Fruit fly (Drosophila melanogaster): ENCODE data around the gene CG11737.

Gene CG11737

dm6 chr3R:8517752-8518185 lies at the start of gene CG11737:
Gene CG11737, plus strand, starts transcription at chr3R:8517868.
- no peak for TF ChIP-seq noc (tag; optimal IDR thresholded peaks at IDR 0.05)

DNA sequence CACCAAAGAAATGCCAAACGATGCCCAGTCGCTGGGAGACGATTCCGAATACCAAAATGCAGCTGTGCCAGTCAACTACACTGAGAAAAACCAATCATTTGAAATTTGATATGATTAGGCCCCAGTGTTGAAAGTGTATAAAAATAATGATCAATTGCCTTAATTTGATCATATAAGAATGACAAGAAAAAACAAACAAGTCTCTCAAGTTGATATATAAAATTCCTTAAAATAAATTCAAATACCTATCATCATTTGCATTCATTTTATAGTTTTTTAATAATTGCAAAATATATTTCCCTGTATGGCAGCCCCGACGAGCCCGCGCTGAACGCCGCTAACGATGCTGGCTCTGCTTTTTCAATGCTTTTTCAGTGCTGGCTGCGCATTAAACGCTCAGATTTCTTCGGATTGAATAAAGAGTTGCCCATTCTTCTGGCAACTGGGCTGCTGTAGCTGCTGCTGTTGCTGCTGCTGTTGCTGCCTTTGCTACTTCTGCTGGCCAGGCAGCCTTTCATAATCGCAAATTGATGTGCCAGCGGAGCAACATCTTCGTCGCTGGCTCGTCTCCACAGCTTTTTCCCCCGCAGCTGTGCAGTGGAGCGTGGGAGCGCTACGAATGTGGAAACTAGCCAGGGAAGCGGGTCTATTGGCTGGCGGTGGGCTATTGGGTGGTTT lies 47.8 kb upstream of the CG11737 start:
- no peak for TF ChIP-seq noc (tag; optimal IDR thresholded peaks at IDR 0.05)

DNA sequence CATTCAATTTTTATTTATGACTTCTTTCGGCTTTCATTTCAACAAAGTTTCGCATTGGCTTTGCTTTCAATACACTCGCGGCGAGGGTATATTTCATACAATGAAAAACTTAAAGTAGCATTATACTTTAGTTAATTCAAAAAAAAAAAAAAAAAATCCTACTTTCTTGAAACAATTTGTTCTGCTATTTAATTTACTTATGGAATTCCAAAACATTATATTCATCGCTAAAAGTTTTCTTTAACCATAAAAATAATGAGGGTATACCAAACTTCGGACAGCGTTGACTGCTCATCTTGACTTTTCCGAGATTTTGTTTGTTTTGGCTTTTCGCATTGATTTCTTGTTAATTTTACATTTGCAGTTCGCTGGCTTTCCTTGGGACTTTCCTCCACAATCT lies 47.1 kb upstream of the CG11737 start:
- TF ChIP-seq noc (tag; optimal IDR thresholded peaks at IDR 0.05): no peak

- no peak for TF ChIP-seq noc (tag; optimal IDR thresholded peaks at IDR 0.05)
These were observed 40.2 kb upstream of the CG11737 start, which contains the start of gene CG45263 for dm6 chr3R:8477361-8478007. Gene CG45263, minus strand, starts transcription at chr3R:8477617.

DNA sequence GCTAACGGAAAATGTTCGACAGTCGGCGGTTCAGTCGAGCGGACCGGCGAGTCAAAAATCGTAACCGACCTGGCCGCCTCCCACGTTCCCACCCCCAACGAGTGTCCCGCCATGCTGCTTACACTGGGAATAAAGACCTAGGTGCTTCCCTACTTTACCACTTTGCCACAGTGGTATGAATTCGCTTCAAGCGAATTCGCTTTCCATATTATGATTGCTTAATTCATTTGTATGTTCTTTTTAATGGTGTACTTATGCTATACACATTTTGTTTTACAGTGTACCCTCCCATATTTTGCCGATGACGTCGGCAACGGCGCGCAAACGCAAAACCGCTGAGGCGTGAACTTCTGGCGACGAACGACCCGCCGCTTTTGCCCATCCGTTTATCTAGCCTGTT lies 34.8 kb upstream of the CG11737 start:
- TF ChIP-seq noc (tag; optimal IDR thresholded peaks at IDR 0.05): no peak

- TF ChIP-seq noc (tag; optimal IDR thresholded peaks at IDR 0.05): no peak
These were observed 33.1 kb upstream of the CG11737 start for dm6 chr3R:8484573-8484972.

- no peak for TF ChIP-seq noc (tag; optimal IDR thresholded peaks at IDR 0.05)
These were observed 6.4 kb upstream of the CG11737 start, which contains the start of gene Or85b for dm6 chr3R:8511258-8511657. Gene Or85b, minus strand, starts transcription at chr3R:8511358.

DNA sequence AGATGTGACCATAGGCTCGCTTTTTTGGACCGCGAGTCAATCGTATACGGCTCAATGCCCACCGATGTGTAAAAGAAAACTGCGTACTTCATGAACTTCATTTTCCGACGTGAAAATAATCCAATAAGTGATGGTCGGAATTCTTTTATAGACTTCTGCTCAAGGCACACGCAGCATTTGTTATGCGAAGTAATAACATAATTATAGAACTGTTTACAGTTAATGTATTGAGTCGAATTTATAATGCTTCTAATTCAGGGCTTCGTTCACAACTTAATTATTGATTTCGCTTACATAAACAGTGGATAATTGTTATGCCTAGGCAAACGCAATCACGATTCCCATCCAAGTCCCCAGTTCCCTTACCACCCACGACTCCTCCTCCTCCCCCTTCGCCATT lies 4.7 kb upstream of the CG11737 start, which contains the start of gene Or85c:
TSS of gene Or85c (minus strand) at position 101 of the 400 bp plus-strand sequence.
- TF ChIP-seq noc (tag; optimal IDR thresholded peaks at IDR 0.05): no peak

DNA sequence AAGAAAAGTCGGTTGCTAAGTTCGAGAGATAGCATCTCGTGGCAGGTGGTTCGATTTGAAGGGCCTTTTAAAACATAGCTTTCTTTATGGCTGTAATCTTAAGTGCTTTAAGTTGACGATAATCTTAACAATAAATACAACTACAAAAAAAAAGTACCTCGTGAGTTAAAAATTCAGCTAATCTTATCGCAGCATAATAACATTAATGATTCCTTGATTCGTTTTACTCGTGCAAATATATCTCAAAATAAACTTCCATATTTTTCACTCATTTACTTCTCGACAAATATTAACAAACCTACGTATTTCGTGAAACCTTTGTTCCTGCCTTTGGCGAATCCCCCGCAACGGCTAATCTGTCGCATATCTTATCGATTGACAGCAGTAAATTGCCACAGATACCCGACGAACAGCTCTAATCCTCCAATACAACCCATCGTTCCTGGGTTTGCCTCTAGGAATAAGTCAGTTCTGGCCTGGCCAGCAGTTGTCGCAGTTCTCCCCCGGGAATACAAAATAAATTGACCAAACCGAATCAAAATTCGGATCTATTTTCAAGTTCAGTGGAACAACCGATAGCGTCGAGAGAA lies 992 bp downstream of the CG11737 start:
- TF ChIP-seq noc (tag; optimal IDR thresholded peaks at IDR 0.05): no peak

DNA sequence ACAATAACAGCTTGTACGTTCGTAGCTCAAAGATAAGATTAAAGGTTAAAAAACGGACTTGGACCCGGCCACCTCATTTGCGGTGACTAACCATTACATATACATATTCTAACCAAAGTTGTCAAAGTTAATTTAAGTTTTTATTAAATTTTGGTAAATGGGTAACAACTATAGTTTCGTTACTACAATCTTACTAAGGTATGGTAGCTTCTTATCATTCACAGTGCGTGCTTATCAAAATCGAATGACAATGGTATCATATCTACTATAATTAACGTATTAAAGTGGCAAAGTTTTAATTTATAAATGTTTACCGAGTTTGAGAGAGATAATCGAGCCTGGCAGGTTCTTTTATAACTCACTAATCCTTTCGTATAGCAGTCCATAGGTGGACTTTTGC lies 1.5 kb downstream of the CG11737 start:
- no peak for TF ChIP-seq noc (tag; optimal IDR thresholded peaks at IDR 0.05)

DNA sequence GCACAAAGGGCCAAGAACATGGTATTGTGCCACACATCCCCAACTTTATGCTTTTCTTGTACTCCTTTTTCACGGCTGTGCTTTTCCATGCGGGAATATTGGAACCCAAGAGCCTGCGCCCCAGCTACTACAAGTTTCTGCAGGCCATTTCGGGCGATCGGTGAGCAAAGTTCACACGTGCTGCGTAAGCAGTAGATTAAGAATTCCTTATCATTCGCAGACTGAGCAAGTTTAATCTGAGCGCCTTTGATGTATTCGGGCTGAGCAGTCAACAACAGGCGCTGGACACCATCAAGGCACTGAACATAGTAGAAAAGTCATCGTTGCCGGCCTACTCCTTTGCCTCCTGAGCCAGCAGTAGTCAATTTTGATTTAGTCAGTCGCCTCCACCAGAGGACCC lies 3.1 kb downstream of the CG11737 start:
- TF ChIP-seq noc (tag; optimal IDR thresholded peaks at IDR 0.05): no peak

dm6 chr3R:8521499-8521898 lies 3.8 kb downstream of the CG11737 start, which contains the start of gene CG31454:
Gene CG31454, plus strand, starts transcription at chr3R:8521658.
- no peak for TF ChIP-seq noc (tag; optimal IDR thresholded peaks at IDR 0.05)

- no peak for TF ChIP-seq noc (tag; optimal IDR thresholded peaks at IDR 0.05)
These were observed 6.0 kb downstream of the CG11737 start, which contains the start of gene CG31259 for dm6 chr3R:8523668-8524067. Gene CG31259, plus strand, starts transcription at chr3R:8523944.

DNA sequence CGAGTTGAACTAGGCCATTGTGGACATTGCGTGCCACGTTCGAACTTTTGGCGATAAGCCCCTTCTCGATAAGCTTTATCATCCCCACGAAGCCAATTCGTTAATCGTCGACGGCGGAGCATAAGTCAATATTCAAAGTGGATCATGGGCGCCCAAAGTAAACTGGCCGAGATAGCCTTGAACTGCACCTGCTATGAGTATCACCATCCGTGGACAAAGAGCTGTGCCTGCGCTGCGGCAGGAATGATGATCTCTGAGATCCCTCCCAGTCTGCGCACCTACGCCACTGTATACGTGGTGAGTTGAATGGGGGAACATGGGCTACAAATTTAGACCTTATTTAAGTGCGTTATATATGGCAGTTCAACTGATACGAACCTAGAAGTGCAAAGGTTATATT lies 6.6 kb downstream of the CG11737 start:
- TF ChIP-seq noc (tag; optimal IDR thresholded peaks at IDR 0.05): no peak

dm6 chr3R:8528862-8529261 lies 11.2 kb downstream of the CG11737 start, which contains the start of gene CG11741:
Gene CG11741, minus strand, starts transcription at chr3R:8528877.
- no peak for TF ChIP-seq noc (tag; optimal IDR thresholded peaks at IDR 0.05)

- TF ChIP-seq noc (tag; optimal IDR thresholded peaks at IDR 0.05): no peak
These were observed 28.2 kb downstream of the CG11737 start for dm6 chr3R:8545915-8546314.

DNA sequence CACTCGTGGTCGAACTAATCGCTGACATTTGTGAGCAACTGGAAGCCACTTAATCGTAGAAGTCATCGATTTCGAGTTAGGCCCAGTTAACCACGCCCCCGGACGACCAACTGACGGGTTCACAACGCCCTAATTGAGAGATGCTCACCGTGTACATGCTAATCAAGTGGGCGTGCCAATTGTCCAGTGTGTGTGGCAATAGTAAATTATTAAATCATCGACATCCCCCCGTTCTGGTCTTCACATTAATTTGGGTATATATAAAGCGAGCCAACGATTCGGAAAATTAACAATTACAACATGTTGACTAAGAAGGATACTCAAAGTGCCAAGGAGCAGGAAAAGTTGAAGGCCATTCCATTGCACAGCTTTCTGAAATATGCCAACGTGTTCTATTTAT lies 34.6 kb downstream of the CG11737 start, which contains the start of gene Or85d:
TSS of gene Or85d (plus strand) at position 301 of the 400 bp plus-strand sequence.
- no peak for TF ChIP-seq noc (tag; optimal IDR thresholded peaks at IDR 0.05)

Data from whole organism, larva.